Worm (Caenorhabditis elegans): ENCODE measurements around the gene F57B7.2.

F57B7.2 gene

ce11 chrV:11445375-11445774 is 2.0 kb upstream of the F57B7.2 start (continued):
- TF ChIP-seq nhr-77 (tag; optimal IDR thresholded peaks at IDR 0.05), result no peak
- TF ChIP-seq zag-1 (tag; optimal IDR thresholded peaks at IDR 0.05), result no peak
- TF ChIP-seq arid-1 (GFP tag; conservative IDR thresholded peaks at IDR 0.05), result no peak
- TF ChIP-seq mdl-1 (tag; optimal IDR thresholded peaks at IDR 0.05), result peak in 1 of 2 experiments; percentile 56
- no peak for TF ChIP-seq ceh-44 (GFP tag; IDR thresholded peaks at IDR 0.05)
- TF ChIP-seq unc-130 (GFP tag; optimal IDR thresholded peaks at IDR 0.05), result no peak
- TF ChIP-seq daf-16 (GFP tag; optimal IDR thresholded peaks at IDR 0.05), result no peak
- TF ChIP-seq daf-16 (tag; optimal IDR thresholded peaks at IDR 0.05), result no peak
- no peak for TF ChIP-seq duxl-1 (tag; optimal IDR thresholded peaks at IDR 0.05; ENCODE audit: poor library complexity)

- peak in 1 of 2 experiments; percentile 94 for TF ChIP-seq unc-62 (GFP tag; optimal IDR thresholded peaks at IDR 0.05 in 1 of 2)
- no peak for TF ChIP-seq unc-62 (tag; optimal IDR thresholded peaks at IDR 0.05)
- no peak for TF ChIP-seq lir-3 (tag; optimal IDR thresholded peaks at IDR 0.05)
Measured at ce11 chrV:11439202-11439601, 4.2 kb downstream of the F57B7.2 start.

ce11 chrV:11438464-11438863 is 4.9 kb downstream of the F57B7.2 start, which contains the start of gene dmsr-1:
TSS of gene dmsr-1 (plus strand) at chrV:11438764.
- TF ChIP-seq fos-1 (tag; optimal IDR thresholded peaks at IDR 0.05) (no peak), ceh-82 (tag; optimal IDR thresholded peaks at IDR 0.05) (no peak)

- TF ChIP-seq aha-1 (tag), result peak; percentile 80
- TF ChIP-seq nhr-11 (tag; optimal IDR thresholded peaks at IDR 0.05), result no peak
- TF ChIP-seq F44E2.7 (GFP tag; IDR thresholded peaks at IDR 0.05), result no peak
- no peak for TF ChIP-seq dpl-1 (GFP tag; optimal IDR thresholded peaks at IDR 0.05)
- no peak for TF ChIP-seq mdl-1 (tag; optimal IDR thresholded peaks at IDR 0.05)
Measured at ce11 chrV:11436407-11436806, 7.0 kb downstream of the F57B7.2 start.

ce11 chrV:11435242-11435641 is 8.2 kb downstream of the F57B7.2 start:
- TF ChIP-seq F37D6.2 (tag; optimal IDR thresholded peaks at IDR 0.05) (no peak), unc-62 (GFP tag; optimal IDR thresholded peaks at IDR 0.05 in 1 of 2) (peak in 1 of 2 experiments; percentile 91), unc-62 (tag; optimal IDR thresholded peaks at IDR 0.05) (no peak)

DNA sequence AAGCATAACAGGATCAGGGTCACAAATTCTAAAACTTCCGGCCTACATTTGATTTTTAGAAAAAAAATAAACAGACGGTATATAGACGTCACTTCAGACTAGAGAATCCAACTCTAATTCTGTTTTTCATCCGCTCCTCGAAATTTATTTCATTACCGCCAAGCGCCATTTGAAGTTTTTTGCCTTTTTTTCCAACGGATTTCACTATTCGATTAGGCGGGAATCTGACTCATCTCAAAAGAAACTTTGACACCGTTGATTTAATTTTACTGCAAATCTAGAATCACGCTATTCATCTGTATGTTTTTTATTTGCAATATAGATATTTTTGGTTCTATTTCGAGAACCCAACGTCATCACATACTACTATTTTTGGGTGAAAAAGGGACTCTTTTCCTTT is 12.6 kb downstream of the F57B7.2 start:
- TF ChIP-seq fkh-10 (GFP tag; optimal IDR thresholded peaks at IDR 0.05), result peak; percentile 17
- no peak for TF ChIP-seq lin-1 (GFP tag; IDR thresholded peaks at IDR 0.05)

- TF ChIP-seq ces-1 (GFP tag; optimal IDR thresholded peaks at IDR 0.05), result peak; percentile 71
- TF ChIP-seq nhr-102 (tag; optimal IDR thresholded peaks at IDR 0.05), result no peak
- no peak for TF ChIP-seq nhr-10 (tag; optimal IDR thresholded peaks at IDR 0.05)
- TF ChIP-seq nhr-11 (tag; optimal IDR thresholded peaks at IDR 0.05), result no peak
- no peak for TF ChIP-seq nhr-77 (tag; optimal IDR thresholded peaks at IDR 0.05)
Measured at ce11 chrV:11428728-11429127, 14.7 kb downstream of the F57B7.2 start.

ce11 chrV:11424565-11424964 is 18.8 kb downstream of the F57B7.2 start, which contains the start of gene T26H10.2:
TSS of gene T26H10.2 (minus strand) at chrV:11424665.
- TF ChIP-seq F26F4.8 (GFP tag; conservative IDR thresholded peaks at IDR 0.05) (no peak), Y105C5A.15 (GFP tag; IDR thresholded peaks at IDR 0.05) (no peak), dmd-8 (GFP tag; IDR thresholded peaks at IDR 0.05) (no peak), ceh-32 (tag; optimal IDR thresholded peaks at IDR 0.05; ENCODE audit: poor library complexity) (no peak)
